Fruit fly (Drosophila melanogaster) whole organism, embryonic: ENCODE data around the gene Sf3b6.
A peak's percentile ranks its signal among the peaks of the same experiment; 100 is the strongest.

Source experiments
- Ada2b ChIP-seq: fragments of 200-800 bp; sonication (Bioruptor generic); IDR thresholded peaks from 2 replicates; pipeline ENCODE4 v1.3.6; 2022; ENCODE audit warnings: missing biosample characterization, missing genetic modification characterization
- Bgb ChIP-seq: fragments of 200-800 bp; sonication (Bioruptor generic); IDR thresholded peaks from 2 replicates; pipeline ENCODE4 v1.3.6; 2022; ENCODE audit warnings: missing biosample characterization, missing genetic modification characterization; ENCODE audit not compliant: partially characterized antibody
- CG13894 ChIP-seq: fragments of 200-800 bp; sonication (Bioruptor generic); optimal IDR thresholded peaks from 3 replicates; lab custom pipeline; 2018; ENCODE audit warnings: missing biosample characterization, mild to moderate bottlenecking, missing genetic modification characterization, moderate library complexity
- CG14050 ChIP-seq: fragments of 200-800 bp; sonication (Bioruptor generic); IDR thresholded peaks from 3 replicates; pipeline ENCODE4 v1.3.6; 2022; ENCODE audit warnings: missing biosample characterization, missing genetic modification characterization
- CG15696 ChIP-seq: fragments of 200-800 bp; sonication (Bioruptor generic); optimal IDR thresholded peaks from 2 replicates; lab custom pipeline; 2019; ENCODE audit warnings: missing biosample characterization, mild to moderate bottlenecking, missing genetic modification characterization, moderate library complexity
- CG1647 ChIP-seq: fragments of 200-800 bp; sonication (Bioruptor generic); optimal IDR thresholded peaks from 3 replicates; lab custom pipeline; 2016; ENCODE audit warnings: missing biosample characterization, missing genetic modification characterization
- CG17361 ChIP-seq: fragments of 200-800 bp; sonication (Bioruptor generic); IDR thresholded peaks from 3 replicates; pipeline ENCODE4 v1.3.6; 2022; ENCODE audit warnings: missing biosample characterization, missing genetic modification characterization
- CG18476 ChIP-seq: fragments of 200-800 bp; sonication (Bioruptor generic); optimal IDR thresholded peaks from 2 replicates; lab custom pipeline; 2016; ENCODE audit warnings: missing biosample characterization, mild to moderate bottlenecking, missing genetic modification characterization
- CG3065 ChIP-seq: fragments of 200-800 bp; sonication (Bioruptor generic); optimal IDR thresholded peaks from 2 replicates; lab custom pipeline; 2016; ENCODE audit warnings: missing biosample characterization, missing genetic modification characterization
- CG31441 ChIP-seq: fragments of 200-800 bp; sonication (Bioruptor generic); IDR thresholded peaks from 2 replicates; pipeline ENCODE4 v1.3.6; 2022; ENCODE audit warnings: missing biosample characterization, missing genetic modification characterization
- CG3838 ChIP-seq: fragments of 200-800 bp; sonication (Bioruptor generic); optimal IDR thresholded peaks from 3 replicates; lab custom pipeline; 2016; ENCODE audit warnings: missing biosample characterization, missing genetic modification characterization
- CG4282 ChIP-seq: fragments of 200-800 bp; sonication (Bioruptor generic); optimal IDR thresholded peaks from 2 replicates; lab custom pipeline; 2016; ENCODE audit warnings: missing biosample characterization, missing genetic modification characterization
- CG4730 ChIP-seq: fragments of 200-800 bp; sonication (Bioruptor generic); IDR thresholded peaks from 2 replicates; pipeline ENCODE4 v1.3.6; 2022; ENCODE audit warnings: missing biosample characterization, missing genetic modification characterization
- CG4820 ChIP-seq: fragments of 200-800 bp; sonication (Bioruptor generic); optimal IDR thresholded peaks from 3 replicates; lab custom pipeline; 2016; ENCODE audit warnings: missing biosample characterization, missing genetic modification characterization
- CG4854 ChIP-seq: fragments of 200-800 bp; sonication (Bioruptor generic); optimal IDR thresholded peaks from 2 replicates; lab custom pipeline; 2016; ENCODE audit warnings: missing biosample characterization, missing genetic modification characterization, inconsistent platforms
- CG5245 ChIP-seq: fragments of 200-800 bp; sonication (Bioruptor generic); optimal IDR thresholded peaks from 3 replicates; lab custom pipeline; 2016; ENCODE audit warnings: missing biosample characterization, missing genetic modification characterization
- CG6765 ChIP-seq: fragments of 200-800 bp; sonication (Bioruptor generic); optimal IDR thresholded peaks from 3 replicates; lab custom pipeline; 2017; ENCODE audit warnings: missing biosample characterization, mild to moderate bottlenecking, missing genetic modification characterization
- CG6791 ChIP-seq: fragments of 200-800 bp; sonication (Bioruptor generic); IDR thresholded peaks from 3 replicates; pipeline ENCODE4 v1.3.6; 2022; ENCODE audit warnings: missing biosample characterization, missing genetic modification characterization; ENCODE audit not compliant: partially characterized antibody
- CG8765 ChIP-seq: fragments of 200-800 bp; sonication (Bioruptor generic); IDR thresholded peaks from 2 replicates; pipeline ENCODE4 v1.3.6; 2022; ENCODE audit warnings: missing biosample characterization, missing genetic modification characterization
- CG9609 ChIP-seq: fragments of 200-800 bp; sonication (Bioruptor generic); optimal IDR thresholded peaks from 3 replicates; lab custom pipeline; 2016; ENCODE audit warnings: missing biosample characterization, missing genetic modification characterization
- CrebB ChIP-seq: fragments of 200-800 bp; sonication (Bioruptor generic); optimal IDR thresholded peaks from 3 replicates; lab custom pipeline; 2018; ENCODE audit warnings: missing biosample characterization, mild to moderate bottlenecking, missing genetic modification characterization
- Ets65A ChIP-seq: fragments of 200-800 bp; sonication (Bioruptor generic); peaks from one replicate; lab custom pipeline; 2016; ENCODE audit warnings: missing biosample characterization, missing genetic modification characterization
- HLH54F ChIP-seq: fragments of 200-800 bp; sonication (Bioruptor generic); optimal IDR thresholded peaks from 3 replicates; lab custom pipeline; 2016; ENCODE audit warnings: missing biosample characterization, missing genetic modification characterization
- Hr78 ChIP-seq, 2 experiments: fragments of 200-800 bp in 1 of 2; fragments of >200 bp in 1 of 2; sonication (Bioruptor generic) in 1 of 2; optimal IDR thresholded peaks; 2 replicates each; lab custom pipeline; 2017 to 2019; ENCODE audit warnings: missing biosample characterization in 2 of 2, missing genetic modification characterization in 2 of 2, mild to moderate bottlenecking in 1 of 2, moderate library complexity in 1 of 2
- Mes4 ChIP-seq: fragments of 200-800 bp; sonication (Bioruptor generic); optimal IDR thresholded peaks from 2 replicates; lab custom pipeline; 2016; ENCODE audit warnings: missing biosample characterization, missing genetic modification characterization
- NC2α ChIP-seq: fragments of 200-800 bp; sonication (Bioruptor generic); optimal IDR thresholded peaks from 2 replicates; lab custom pipeline; 2016; ENCODE audit warnings: missing biosample characterization, missing genetic modification characterization
- Nf-YA ChIP-seq: fragments of 200-800 bp; sonication (Bioruptor generic); IDR thresholded peaks from 2 replicates; pipeline ENCODE4 v1.3.6; 2022; ENCODE audit warnings: missing biosample characterization, missing genetic modification characterization
- Rfx ChIP-seq: fragments of 200-800 bp; sonication (Bioruptor generic); IDR thresholded peaks from 2 replicates; pipeline ENCODE4 v1.3.6; 2022; ENCODE audit warnings: missing biosample characterization, missing genetic modification characterization
- Ssrp ChIP-seq: fragments of 200-800 bp; sonication (Bioruptor generic); optimal IDR thresholded peaks from 2 replicates; lab custom pipeline; 2018; ENCODE audit warnings: missing biosample characterization, mild to moderate bottlenecking, missing genetic modification characterization, moderate library complexity
- ara ChIP-seq: fragments of 200-800 bp; sonication (Bioruptor generic); IDR thresholded peaks from 2 replicates; pipeline ENCODE4 v1.3.6; 2022; ENCODE audit warnings: missing biosample characterization, missing genetic modification characterization
- br ChIP-seq: fragments of >200 bp; optimal IDR thresholded peaks from 2 replicates; lab custom pipeline; 2017
- cad ChIP-seq: fragments of >200 bp; optimal IDR thresholded peaks from 2 replicates; lab custom pipeline; 2017; ENCODE audit warnings: missing biosample characterization, missing genetic modification characterization
- chif ChIP-seq, 2 experiments: fragments of 200-800 bp; sonication (Bioruptor generic); optimal IDR thresholded peaks; 3 replicates each; lab custom pipeline; 2016; ENCODE audit warnings: missing biosample characterization in 2 of 2, missing genetic modification characterization in 2 of 2
- dmrt99B ChIP-seq: fragments of 200-800 bp; sonication (Bioruptor generic); optimal IDR thresholded peaks from 2 replicates; lab custom pipeline; 2018; ENCODE audit warnings: missing biosample characterization, mild to moderate bottlenecking, missing genetic modification characterization, moderate library complexity
- jumu ChIP-seq: fragments of 200-800 bp; sonication (Bioruptor generic); optimal IDR thresholded peaks from 3 replicates; lab custom pipeline; 2016; ENCODE audit warnings: missing biosample characterization, missing genetic modification characterization
- ken ChIP-seq: fragments of 200-800 bp; sonication (Bioruptor generic); IDR thresholded peaks from 3 replicates; pipeline ENCODE4 v1.3.6; 2022; ENCODE audit warnings: missing biosample characterization, missing genetic modification characterization
- kni ChIP-seq: fragments of 200-800 bp; sonication (Bioruptor generic); optimal IDR thresholded peaks from 3 replicates; lab custom pipeline; 2017; ENCODE audit warnings: mild to moderate bottlenecking, missing biosample characterization, missing genetic modification reagents, missing genetic modification characterization
- lab ChIP-seq: fragments of 200-800 bp; sonication (Bioruptor generic); optimal IDR thresholded peaks from 3 replicates; lab custom pipeline; 2017; ENCODE audit warnings: missing biosample characterization, missing genetic modification characterization, mild to moderate bottlenecking, moderate library complexity, missing genetic modification reagents
- mirr ChIP-seq: fragments of 200-800 bp; sonication (Bioruptor generic); optimal IDR thresholded peaks from 3 replicates; lab custom pipeline; 2018; ENCODE audit warnings: missing biosample characterization, mild to moderate bottlenecking, missing genetic modification characterization
- nom ChIP-seq: fragments of 200-800 bp; sonication (Bioruptor generic); optimal IDR thresholded peaks from 2 replicates; lab custom pipeline; 2017; ENCODE audit warnings: missing biosample characterization, missing genetic modification characterization, mild to moderate bottlenecking, moderate library complexity, missing genetic modification reagents
- pan ChIP-seq, 4 experiments: fragments of >200 bp in 3 of 4; fragments of 200-800 bp in 1 of 4; sonication (Bioruptor generic) in 1 of 4; optimal IDR thresholded peaks in 3 of 4; IDR thresholded peaks in 1 of 4; 2 replicates each; pipeline versions ENCODE4 v1.3.6 to Lab custom; 2017 to 2022; ENCODE audit warnings: missing biosample characterization in 2 of 4, missing genetic modification characterization in 2 of 4, mixed read lengths in 1 of 4
- pb ChIP-seq: fragments of 200-800 bp; sonication (Bioruptor generic); optimal IDR thresholded peaks from 3 replicates; lab custom pipeline; 2016; ENCODE audit warnings: missing biosample characterization, missing genetic modification characterization
- psq ChIP-seq: fragments of 200-800 bp; sonication (Bioruptor generic); optimal IDR thresholded peaks from 2 replicates; lab custom pipeline; 2017; ENCODE audit warnings: missing biosample characterization, missing genetic modification characterization
- sens-2 ChIP-seq: fragments of 200-800 bp; sonication (Bioruptor generic); IDR thresholded peaks from 2 replicates; pipeline ENCODE4 v1.3.6; 2022; ENCODE audit warnings: missing biosample characterization, missing genetic modification characterization
- sisA ChIP-seq: fragments of 200-800 bp; sonication (Bioruptor generic); IDR thresholded peaks from 2 replicates; pipeline ENCODE4 v1.3.6; 2022; ENCODE audit warnings: missing biosample characterization, missing genetic modification characterization
- sna ChIP-seq: fragments of 200-800 bp; sonication (Bioruptor generic); IDR thresholded peaks from 2 replicates; pipeline ENCODE4 v1.3.6; 2022; ENCODE audit warnings: missing biosample characterization, missing genetic modification characterization; ENCODE audit not compliant: partially characterized antibody
- tll ChIP-seq, 2 experiments: fragments of 200-800 bp in 1 of 2; fragments of >200 bp in 1 of 2; sonication (Bioruptor generic) in 1 of 2; optimal IDR thresholded peaks; 2 replicates each; lab custom pipeline; 2017 to 2019; ENCODE audit warnings: missing biosample characterization in 2 of 2, missing genetic modification characterization in 2 of 2, mild to moderate bottlenecking in 1 of 2, moderate library complexity in 1 of 2
- zfh2 ChIP-seq: fragments of 200-800 bp; sonication (Bioruptor generic); optimal IDR thresholded peaks from 2 replicates; lab custom pipeline; 2016; ENCODE audit warnings: missing biosample characterization, missing genetic modification characterization

Sf3b6 gene

DNA sequence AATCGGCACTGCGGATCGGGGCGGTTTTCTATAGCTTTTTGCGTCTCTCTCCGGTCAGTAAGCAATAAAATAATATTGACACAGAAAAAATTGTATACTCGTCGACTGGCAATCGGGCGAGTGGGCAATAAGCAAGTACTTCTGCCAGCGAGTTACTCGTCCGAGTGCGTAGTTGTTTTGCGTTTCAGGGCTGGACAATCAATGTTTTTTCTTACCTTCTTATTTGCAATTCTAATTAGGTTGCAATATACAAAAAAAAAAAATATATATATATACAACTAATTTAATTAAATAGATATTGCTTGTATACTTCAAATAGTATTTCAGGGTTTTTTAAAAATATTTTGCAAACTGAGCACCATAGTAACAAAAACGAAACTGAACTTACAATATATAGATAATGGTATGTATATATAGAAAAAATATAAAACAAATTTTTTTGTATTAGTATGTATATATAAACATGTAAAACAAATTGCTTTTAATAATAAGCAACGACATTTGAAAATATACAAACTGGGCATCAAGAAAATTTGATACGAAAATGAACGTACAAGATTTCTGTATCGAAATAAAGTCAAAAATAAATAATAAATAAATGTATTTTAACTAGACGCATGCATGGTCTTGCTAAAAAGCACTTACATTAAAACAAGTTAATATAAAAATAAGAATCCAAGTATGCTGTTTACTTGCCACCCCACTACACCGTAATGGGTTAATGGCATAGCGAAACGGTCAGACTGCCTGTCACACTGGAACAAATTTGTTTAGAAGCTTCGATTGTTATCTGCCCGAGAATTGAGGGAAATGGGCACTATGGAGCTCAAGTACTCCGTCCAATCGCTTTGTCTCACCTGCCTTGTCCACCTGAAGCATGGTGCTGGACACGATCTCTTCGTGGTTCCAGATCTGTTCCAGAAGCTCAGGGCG is 3.7 kb downstream of the Sf3b6 start, which contains the start of the genes D19A and CG7386:
Gene D19A, minus strand, starts transcription at position 129 of the 933 bp plus-strand sequence.
Gene CG7386, plus strand, starts transcription at position 751 of the 933 bp plus-strand sequence.
- TF ChIP-seq CG4730 (GFP tag; lab: Robert Waterston, UW) (peak; percentile 63), CG4854 (no peak), ken (peak; percentile 59; the same call in 1 of the 3 replicates), CG18476 (GFP tag; lab: Kevin White, UChicago) (no peak), jumu (GFP tag; lab: Kevin White, UChicago) (peak; percentile 37), Rfx (peak; percentile 85), NC2α (no peak), Mes4 (GFP tag; lab: Kevin White, UChicago) (no peak), CG1647 (GFP tag; lab: Kevin White, UChicago) (peak; percentile 55), br (lab: Kevin White, UChicago) (no peak), CG13894 (peak; percentile 34), CG3838 (GFP tag; lab: Kevin White, UChicago) (no peak), mirr (peak; percentile 37), CG4282 (GFP tag; lab: Kevin White, UChicago) (no peak), Bgb (GFP tag; lab: Robert Waterston, UW) (peak; percentile 35; the same call in 1 of the 2 replicates), CG9609 (GFP tag; lab: Kevin White, UChicago) (peak; percentile 45), tll (GFP tag; optimal IDR thresholded peaks at IDR 0.05; lab: Kevin White, UChicago) (no peak), psq (GFP tag; lab: Kevin White, UChicago) (no peak), CG3065 (no peak), CG8765 (GFP tag; lab: Robert Waterston, UW) (no peak), Nf-YA (0 out of 2 replicates have a peak, but pooled peaks have one; percentile 14), Ada2b (GFP tag; lab: Robert Waterston, UW) (peak; percentile 59), nom (peak; percentile 24), Ets65A (peak; percentile 89), sna (0 out of 2 replicates have a peak, but pooled peaks have one; percentile 12), CrebB (tag; lab: Kevin White, UChicago) (no peak), zfh2 (GFP tag; lab: Kevin White, UChicago) (peak; percentile 59), CG6765 (GFP tag; lab: Kevin White, UChicago) (peak; percentile 3), ara (GFP tag; lab: Robert Waterston, UW) (peak; percentile 33; the same call in 1 of the 2 replicates), pb (GFP tag; lab: Kevin White, UChicago) (peak; percentile 46), cad (no peak), HLH54F (GFP tag; lab: Kevin White, UChicago) (peak; percentile 79), CG4820 (GFP tag; lab: Kevin White, UChicago) (peak; percentile 13), Hr78 (GFP tag; optimal IDR thresholded peaks at IDR 0.05; lab: Kevin White, UChicago) (no peak), pan (optimal IDR thresholded peaks at IDR 0.05; lab: Kevin White, UChicago) (no peak), pan (GFP tag; optimal IDR thresholded peaks at IDR 0.05 in 1 of 2, IDR thresholded peaks at IDR 0.05 in 1 of 2) (peak in 1 of 2 experiments; percentile 78), lab (GFP tag; lab: Kevin White, UChicago) (peak; percentile 59), chif (GFP tag; optimal IDR thresholded peaks at IDR 0.05; lab: Kevin White, UChicago) (peak in 1 of 2 experiments; percentile 40), sens-2 (GFP tag; lab: Robert Waterston, UW) (0 out of 2 replicates have a peak, but pooled peaks have one; percentile 17), CG31441 (GFP tag; lab: Robert Waterston, UW) (peak; percentile 57), sisA (GFP tag; lab: Robert Waterston, UW) (peak; percentile 72), kni (GFP tag; lab: Kevin White, UChicago) (no peak), dmrt99B (tag; lab: Kevin White, UChicago) (peak; percentile 45), CG17361 (GFP tag; lab: Robert Waterston, UW) (peak; percentile 75; the same call in 2 of the 3 replicates), Ssrp (peak; percentile 25), CG15696 (tag; lab: Kevin White, UChicago) (peak; percentile 31), CG6791 (peak; percentile 41; the same call in 1 of the 3 replicates), CG5245 (GFP tag; lab: Kevin White, UChicago) (no peak), CG14050 (GFP tag; lab: Robert Waterston, UW) (peak; percentile 47)
